Worm (Caenorhabditis elegans) whole organism, early embryonic: ENCODE results near the gene K08D9.9.

Experiments used
- F13C5.2 ChIP-seq: sonication (generic microtip); optimal IDR thresholded peaks from 2 replicates; lab custom pipeline; 2017; ENCODE audit warnings: mild to moderate bottlenecking, missing genetic modification characterization, inconsistent platforms, missing compliant biosample characterization
- aly-1 ChIP-seq: sonication (generic microtip); optimal IDR thresholded peaks from 2 replicates; lab custom pipeline; 2016; ENCODE audit warnings: missing genetic modification characterization, missing compliant biosample characterization
- ama-1 ChIP-seq: fragments of 150-350 bp; optimal IDR thresholded peaks from 2 replicates; lab custom pipeline; 2014
- ceh-13 ChIP-seq: fragments of 200-800 bp; sonication (Bioruptor generic); optimal IDR thresholded peaks from 2 replicates; lab custom pipeline; 2018; ENCODE audit warnings: mild to moderate bottlenecking, missing genetic modification characterization, missing compliant biosample characterization
- ceh-36 ChIP-seq: sonication (generic microtip); optimal IDR thresholded peaks from 2 replicates; lab custom pipeline; 2016; ENCODE audit warnings: missing genetic modification characterization, inconsistent platforms, missing compliant biosample characterization
- flt-1 ChIP-seq: fragments of 200-800 bp; sonication (Bioruptor generic); IDR thresholded peaks from 2 replicates; pipeline ENCODE4 v1.3.6; 2022; ENCODE audit warnings: missing genetic modification characterization, missing compliant biosample characterization
- hnd-1 ChIP-seq: sonication (generic microtip); optimal IDR thresholded peaks from 2 replicates; lab custom pipeline; 2016; ENCODE audit warnings: missing genetic modification characterization, missing compliant biosample characterization
- pes-1 ChIP-seq: fragments of 200-800 bp; sonication (Bioruptor generic); IDR thresholded peaks from 2 replicates; pipeline ENCODE4 v1.3.6; 2022; ENCODE audit warnings: missing genetic modification reagents, missing genetic modification characterization, missing compliant biosample characterization
- scrt-1 ChIP-seq: fragments of 200-800 bp; sonication (Bioruptor generic); IDR thresholded peaks from 2 replicates; pipeline ENCODE4 v1.3.6; 2022; ENCODE audit warnings: missing genetic modification characterization, missing compliant biosample characterization
- tbx-11 ChIP-seq: fragments of 200-800 bp; sonication (Bioruptor generic); IDR thresholded peaks from 2 replicates; pipeline ENCODE4 v1.3.6; 2022; ENCODE audit warnings: missing genetic modification characterization, missing compliant biosample characterization
- tbx-37 ChIP-seq: fragments of 200-800 bp; sonication (Bioruptor generic); conservative IDR thresholded peaks from 2 replicates; pipeline ENCODE4 v1.3.6; 2022; ENCODE audit warnings: missing genetic modification reagents, missing genetic modification characterization, missing compliant biosample characterization
- tra-4 ChIP-seq: sonication (generic microtip); optimal IDR thresholded peaks from 2 replicates; lab custom pipeline; 2017; ENCODE audit warnings: missing genetic modification characterization, missing compliant biosample characterization

DNA sequence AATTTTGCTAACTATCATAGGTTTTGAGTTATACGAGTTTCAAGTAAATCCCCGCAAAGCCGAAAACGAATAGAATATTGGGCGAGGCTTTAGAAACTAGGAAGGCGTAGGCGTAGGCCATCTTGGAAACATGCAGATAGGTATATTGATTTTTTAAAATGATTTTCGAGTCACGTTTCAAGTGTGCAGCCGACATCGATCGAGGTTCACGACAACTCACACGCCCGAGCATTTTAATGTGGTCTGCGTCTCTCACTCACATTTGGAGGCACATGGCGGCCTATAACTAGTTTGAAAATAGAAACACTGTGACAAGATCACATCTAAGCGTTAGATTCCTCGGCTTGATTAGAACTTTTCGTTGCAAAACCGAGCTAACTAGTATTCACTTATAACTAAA is 9.1 kb downstream of the K08D9.9 start, which contains the start of gene K08D9.2:
- no peak for TF ChIP-seq ama-1 (lab: Kevin White, UChicago)
- TF ChIP-seq flt-1 (GFP tag; lab: Robert Waterston, UW), result no peak
- TF ChIP-seq F13C5.2 (tag; lab: Kevin White, UChicago), result no peak
- TF ChIP-seq tra-4 (tag; lab: Kevin White, UChicago), result no peak
- TF ChIP-seq ceh-13 (GFP tag; lab: Kevin White, UChicago), result no peak
- TF ChIP-seq scrt-1 (GFP tag; lab: Robert Waterston, UW), result no peak
- TF ChIP-seq tbx-37 (GFP tag; lab: Robert Waterston, UW), result no peak
- no peak for TF ChIP-seq hnd-1
- no peak for TF ChIP-seq aly-1 (tag; lab: Kevin White, UChicago)
- TF ChIP-seq pes-1, result no peak
- TF ChIP-seq tbx-11 (GFP tag; lab: Robert Waterston, UW), result no peak
- TF ChIP-seq ceh-36 (tag; lab: Kevin White, UChicago), result no peak
